Worm (Caenorhabditis elegans) whole organism, late embryonic: ENCODE measurements around the gene wsp-1.

ENCODE experiments used
- C08G9.2 ChIP-seq: sonication (generic microtip); optimal IDR thresholded peaks from 2 replicates; lab custom pipeline; 2016; ENCODE audit warnings: mild to moderate bottlenecking, missing genetic modification characterization, moderate library complexity, missing compliant biosample characterization
- F13H6.1 ChIP-seq: sonication (generic microtip); optimal IDR thresholded peaks from 2 replicates; lab custom pipeline; 2016; ENCODE audit warnings: missing genetic modification characterization, missing compliant biosample characterization
- K09A11.1 ChIP-seq: sonication (generic microtip); optimal IDR thresholded peaks from 2 replicates; lab custom pipeline; 2017; ENCODE audit warnings: antibody characterized with exemption, mild to moderate bottlenecking, missing genetic modification characterization, missing compliant biosample characterization; ENCODE audit not compliant: insufficient read depth
- Y22D7AL.16 ChIP-seq: sonication (generic microtip); optimal IDR thresholded peaks from 2 replicates; lab custom pipeline; 2016; ENCODE audit warnings: missing genetic modification characterization, missing compliant biosample characterization
- ama-1 ChIP-seq: fragments of 150-350 bp; optimal IDR thresholded peaks from 2 replicates; lab custom pipeline; 2014
- ceh-14 ChIP-seq: sonication (generic microtip); optimal IDR thresholded peaks from 2 replicates; lab custom pipeline; 2016; ENCODE audit warnings: missing genotype, missing genetic modification characterization, missing compliant biosample characterization
- ceh-18 ChIP-seq: sonication (generic microtip); optimal IDR thresholded peaks from 2 replicates; lab custom pipeline; 2016; ENCODE audit warnings: missing genetic modification characterization, missing compliant biosample characterization
- ceh-19 ChIP-seq: fragments of 200-800 bp; sonication (Bioruptor generic); optimal IDR thresholded peaks from 2 replicates; lab custom pipeline; 2018; ENCODE audit warnings: mild to moderate bottlenecking, missing genetic modification characterization, missing compliant biosample characterization
- ceh-2 ChIP-seq: sonication (generic microtip); optimal IDR thresholded peaks from 2 replicates; lab custom pipeline; 2016; ENCODE audit warnings: missing genotype, missing genetic modification characterization, missing compliant biosample characterization
- ceh-22 ChIP-seq: sonication (generic microtip); optimal IDR thresholded peaks from 2 replicates; lab custom pipeline; 2017; ENCODE audit warnings: missing biosample characterization, missing genetic modification characterization
- ceh-31 ChIP-seq: sonication (generic microtip); optimal IDR thresholded peaks from 2 replicates; lab custom pipeline; 2016; ENCODE audit warnings: missing genetic modification characterization, missing compliant biosample characterization
- ceh-34 ChIP-seq: sonication (generic microtip); optimal IDR thresholded peaks from 2 replicates; lab custom pipeline; 2016; ENCODE audit warnings: mild to moderate bottlenecking, missing genetic modification characterization, missing compliant biosample characterization
- ceh-48 ChIP-seq: sonication (generic microtip); optimal IDR thresholded peaks from 2 replicates; lab custom pipeline; 2016; ENCODE audit warnings: missing genetic modification characterization, inconsistent platforms, missing compliant biosample characterization
- ceh-9 ChIP-seq: sonication (generic microtip); optimal IDR thresholded peaks from 2 replicates; lab custom pipeline; 2016; ENCODE audit warnings: mild to moderate bottlenecking, missing genetic modification characterization, inconsistent platforms, missing compliant biosample characterization
- elt-2 ChIP-seq: sonication (generic microtip); optimal IDR thresholded peaks from 2 replicates; lab custom pipeline; 2016; ENCODE audit warnings: missing genetic modification reagents, missing genetic modification characterization, missing compliant biosample characterization
- elt-4 ChIP-seq: sonication (generic microtip); optimal IDR thresholded peaks from 2 replicates; lab custom pipeline; 2016; ENCODE audit warnings: missing genetic modification characterization, missing compliant biosample characterization
- ets-4 ChIP-seq: sonication (generic microtip); optimal IDR thresholded peaks from 2 replicates; lab custom pipeline; 2016; ENCODE audit warnings: missing genetic modification characterization, missing compliant biosample characterization
- eyg-1 ChIP-seq: sonication (generic microtip); optimal IDR thresholded peaks from 2 replicates; lab custom pipeline; 2016; ENCODE audit warnings: missing genotype, missing genetic modification characterization, missing compliant biosample characterization
- fkh-10 ChIP-seq: fragments of 150-350 bp; optimal IDR thresholded peaks from 2 replicates; lab custom pipeline; 2014; ENCODE audit warnings: missing biosample characterization, missing genetic modification reagents, missing genetic modification characterization
- hlh-13 ChIP-seq: fragments of 200-800 bp; sonication (Bioruptor generic); optimal IDR thresholded peaks from 2 replicates; lab custom pipeline; 2018; ENCODE audit warnings: mild to moderate bottlenecking, missing genetic modification characterization, missing compliant biosample characterization
- hlh-15 ChIP-seq: sonication (generic microtip); optimal IDR thresholded peaks from 2 replicates; lab custom pipeline; 2016; ENCODE audit warnings: missing genetic modification characterization, missing compliant biosample characterization
- hlh-6 ChIP-seq: sonication (generic microtip); optimal IDR thresholded peaks from 2 replicates; lab custom pipeline; 2016; ENCODE audit warnings: missing genotype, missing genetic modification characterization, missing compliant biosample characterization
- hlh-8 ChIP-seq: sonication (generic microtip); optimal IDR thresholded peaks from 2 replicates; lab custom pipeline; 2016; ENCODE audit warnings: missing genotype, missing genetic modification characterization, missing compliant biosample characterization
- lim-6 ChIP-seq: sonication (generic microtip); optimal IDR thresholded peaks from 2 replicates; lab custom pipeline; 2016; ENCODE audit warnings: missing genetic modification characterization, missing compliant biosample characterization
- mec-3 ChIP-seq: sonication (generic microtip); optimal IDR thresholded peaks from 2 replicates; lab custom pipeline; 2016; ENCODE audit warnings: borderline replicate concordance, missing genetic modification characterization, missing compliant biosample characterization
- nfya-1 ChIP-seq: sonication (generic microtip); optimal IDR thresholded peaks from 2 replicates; lab custom pipeline; 2017; ENCODE audit warnings: missing genetic modification characterization, mild to moderate bottlenecking, missing compliant biosample characterization, antibody characterized with exemption, moderate library complexity
- nhr-232 ChIP-seq: sonication (generic microtip); optimal IDR thresholded peaks from 2 replicates; lab custom pipeline; 2016; ENCODE audit warnings: missing genetic modification characterization, missing compliant biosample characterization
- odd-2 ChIP-seq: sonication (generic microtip); optimal IDR thresholded peaks from 2 replicates; lab custom pipeline; 2017; ENCODE audit warnings: antibody characterized with exemption, mild to moderate bottlenecking, missing genetic modification characterization, missing compliant biosample characterization
- pag-3 ChIP-seq: sonication (generic microtip); optimal IDR thresholded peaks from 2 replicates; lab custom pipeline; 2016; ENCODE audit warnings: missing compliant biosample characterization, missing genetic modification characterization, borderline replicate concordance
- pat-9 ChIP-seq: fragments of 200-800 bp; sonication (Bioruptor generic); optimal IDR thresholded peaks from 2 replicates; lab custom pipeline; 2018; ENCODE audit warnings: mild to moderate bottlenecking, missing genetic modification characterization, moderate library complexity, missing compliant biosample characterization
- pax-1 ChIP-seq: fragments of 150-350 bp; optimal IDR thresholded peaks from 2 replicates; lab custom pipeline; 2014; ENCODE audit warnings: missing biosample characterization, missing genetic modification characterization
- pha-2 ChIP-seq: sonication (generic microtip); optimal IDR thresholded peaks from 2 replicates; lab custom pipeline; 2017; ENCODE audit warnings: mild to moderate bottlenecking, missing genetic modification characterization, missing compliant biosample characterization
- pha-4 ChIP-seq: fragments of 150-350 bp; optimal IDR thresholded peaks from 2 replicates; lab custom pipeline; 2018; ENCODE audit warnings: missing biosample characterization, missing genetic modification reagents, missing genetic modification characterization
- pqm-1 ChIP-seq: sonication (generic microtip); optimal IDR thresholded peaks from 2 replicates; lab custom pipeline; 2016; ENCODE audit warnings: missing genetic modification characterization, missing compliant biosample characterization
- pros-1 ChIP-seq: fragments of 150-350 bp; optimal IDR thresholded peaks from 2 replicates; lab custom pipeline; 2014; ENCODE audit warnings: missing biosample characterization, missing genetic modification reagents, missing genetic modification characterization
- ref-2 ChIP-seq: sonication (generic microtip); optimal IDR thresholded peaks from 2 replicates; lab custom pipeline; 2016; ENCODE audit warnings: missing genetic modification characterization, missing compliant biosample characterization
- sdc-2 ChIP-seq: sonication (generic microtip); optimal IDR thresholded peaks from 2 replicates; lab custom pipeline; 2016; ENCODE audit warnings: missing genotype, missing genetic modification characterization, missing compliant biosample characterization
- sox-4 ChIP-seq: sonication (generic microtip); optimal IDR thresholded peaks from 2 replicates; lab custom pipeline; 2017; ENCODE audit warnings: mild to moderate bottlenecking, missing genetic modification characterization, inconsistent platforms, missing compliant biosample characterization
- syd-9 ChIP-seq: sonication (generic microtip); optimal IDR thresholded peaks from 2 replicates; lab custom pipeline; 2016; ENCODE audit warnings: mild to moderate bottlenecking, missing genetic modification characterization, moderate library complexity, missing compliant biosample characterization
- tbx-2 ChIP-seq: sonication (generic microtip); optimal IDR thresholded peaks from 2 replicates; lab custom pipeline; 2016; ENCODE audit warnings: missing genetic modification characterization, missing compliant biosample characterization
- tbx-7 ChIP-seq: sonication (generic microtip); optimal IDR thresholded peaks from 2 replicates; lab custom pipeline; 2016; ENCODE audit warnings: missing genotype, missing genetic modification characterization, missing compliant biosample characterization
- ttx-3 ChIP-seq: sonication (generic microtip); optimal IDR thresholded peaks from 2 replicates; lab custom pipeline; 2016; ENCODE audit warnings: missing genetic modification reagents, missing genetic modification characterization, missing compliant biosample characterization
- unc-3 ChIP-seq, 2 experiments: fragments of 200-800 bp in 1 of 2; sonication (Bioruptor generic) in 1 of 2; sonication (generic microtip) in 1 of 2; conservative IDR thresholded peaks in 1 of 2; optimal IDR thresholded peaks in 1 of 2; 2 replicates each; pipeline versions ENCODE4 v1.3.6 to Lab custom; 2016 to 2022; ENCODE audit warnings: missing compliant biosample characterization in 2 of 2, missing genetic modification characterization in 2 of 2, missing genetic modification reagents in 1 of 2
- unc-42 ChIP-seq: sonication (generic microtip); optimal IDR thresholded peaks from 2 replicates; lab custom pipeline; 2016; ENCODE audit warnings: missing genotype, missing genetic modification characterization, missing compliant biosample characterization
- unc-86 ChIP-seq: sonication (generic microtip); optimal IDR thresholded peaks from 2 replicates; lab custom pipeline; 2016; ENCODE audit warnings: missing genetic modification characterization, missing compliant biosample characterization
- zip-5 ChIP-seq: sonication (generic microtip); optimal IDR thresholded peaks from 2 replicates; lab custom pipeline; 2016; ENCODE audit warnings: missing genetic modification characterization, missing compliant biosample characterization
- ztf-16 ChIP-seq: sonication (generic microtip); optimal IDR thresholded peaks from 2 replicates; lab custom pipeline; 2017; ENCODE audit warnings: missing genetic modification characterization, missing compliant biosample characterization

The wsp-1 gene

DNA sequence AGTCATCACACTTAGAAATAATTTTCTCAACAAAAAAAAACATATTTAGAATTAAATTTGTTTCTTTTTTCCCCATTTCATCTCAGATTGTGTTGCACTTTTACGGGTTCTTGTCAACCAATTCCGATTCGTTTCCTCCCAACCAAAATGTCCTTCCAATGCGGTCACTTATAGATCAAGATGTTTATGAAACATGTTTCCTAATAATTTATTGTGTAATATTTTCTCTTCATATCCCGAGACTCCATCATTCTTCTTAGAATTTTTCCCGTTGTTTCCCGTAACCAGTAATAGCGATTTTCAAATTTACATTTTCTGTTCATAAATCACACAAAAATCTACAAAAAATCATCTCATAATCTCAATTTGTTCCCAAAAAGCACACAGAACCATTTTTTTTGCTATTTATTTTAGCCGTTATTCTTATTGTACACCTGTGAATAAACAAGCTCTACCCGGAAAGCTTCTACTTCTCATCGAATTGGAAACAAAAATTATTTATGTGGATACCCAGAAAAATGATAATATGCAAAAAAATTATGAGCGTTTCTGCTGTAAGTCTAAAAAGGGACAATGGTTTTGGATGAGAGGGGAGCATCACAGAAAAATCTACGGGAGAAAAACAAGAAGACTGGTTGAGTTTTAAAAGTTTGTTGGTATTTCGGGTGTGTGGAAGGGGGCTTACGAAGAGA lies 10.2 kb downstream of the wsp-1 start:
- no peak for TF ChIP-seq hlh-6 (tag; lab: Kevin White, UChicago)
- TF ChIP-seq ama-1 (lab: Kevin White, UChicago) = peak; percentile 57
- no peak for TF ChIP-seq Y22D7AL.16 (tag; lab: Kevin White, UChicago)

DNA sequence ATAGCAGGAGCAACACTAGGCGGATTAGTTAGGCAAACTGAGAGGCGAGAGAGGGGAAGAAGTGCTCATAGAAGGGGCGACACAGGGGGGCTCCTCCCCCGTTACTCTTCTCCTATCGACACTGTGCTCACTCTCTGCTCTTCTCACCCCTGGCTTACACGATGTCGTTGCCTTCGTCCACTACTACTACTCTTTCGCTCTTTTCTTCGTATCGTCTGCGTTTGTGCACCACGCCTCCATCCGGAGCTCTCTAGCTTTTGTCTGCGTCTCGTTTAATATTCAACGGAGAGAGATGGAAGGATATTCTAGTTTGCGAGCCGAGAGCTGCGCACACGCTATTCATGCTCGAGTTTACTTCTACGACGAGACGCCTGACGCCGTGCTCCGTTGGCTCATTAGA lies 15.4 kb downstream of the wsp-1 start:
- TF ChIP-seq K09A11.1 (tag; lab: Kevin White, UChicago) (no peak), F13H6.1 (tag; lab: Kevin White, UChicago) (peak; percentile 29), elt-2 (tag; lab: Kevin White, UChicago) (no peak), C08G9.2 (tag; lab: Kevin White, UChicago) (peak; percentile 13), nfya-1 (tag; lab: Kevin White, UChicago) (peak; percentile 77), sox-4 (tag; lab: Kevin White, UChicago) (peak; percentile 37), unc-86 (no peak), tbx-2 (tag; lab: Kevin White, UChicago) (peak; percentile 63), ceh-48 (tag; lab: Kevin White, UChicago) (peak; percentile 21), mec-3 (tag; lab: Kevin White, UChicago) (peak; percentile 61), nhr-232 (no peak), ceh-19 (GFP tag; lab: Kevin White, UChicago) (peak; percentile 50), ama-1 (lab: Kevin White, UChicago) (no peak), unc-42 (tag; lab: Kevin White, UChicago) (peak; percentile 70), zip-5 (no peak), eyg-1 (tag; lab: Kevin White, UChicago) (no peak), ceh-14 (tag; lab: Kevin White, UChicago) (peak; percentile 44), pag-3 (tag; lab: Kevin White, UChicago) (no peak), unc-3 (GFP tag; conservative IDR thresholded peaks at IDR 0.05; lab: Robert Waterston, UW) (no peak), unc-3 (tag; optimal IDR thresholded peaks at IDR 0.05; lab: Kevin White, UChicago) (no peak), pat-9 (tag; lab: Kevin White, UChicago) (no peak), hlh-13 (GFP tag; lab: Kevin White, UChicago) (no peak), ceh-9 (tag; lab: Kevin White, UChicago) (no peak), pros-1 (peak; percentile 56), ztf-16 (tag; lab: Kevin White, UChicago) (no peak), syd-9 (tag; lab: Kevin White, UChicago) (peak; percentile 21), lim-6 (peak; percentile 19), tbx-7 (tag; lab: Kevin White, UChicago) (no peak), ceh-22 (tag; lab: Kevin White, UChicago) (no peak), ceh-2 (tag; lab: Kevin White, UChicago) (peak; percentile 12), odd-2 (tag; lab: Kevin White, UChicago) (no peak), hlh-15 (tag; lab: Kevin White, UChicago) (no peak), pqm-1 (tag; lab: Kevin White, UChicago) (peak; percentile 25), ref-2 (tag; lab: Kevin White, UChicago) (peak; percentile 63), ceh-31 (tag; lab: Kevin White, UChicago) (peak; percentile 85), pha-2 (no peak), ets-4 (no peak), ceh-34 (peak; percentile 69), pax-1 (no peak), sdc-2 (tag; lab: Kevin White, UChicago) (peak; percentile 35), hlh-8 (tag; lab: Kevin White, UChicago) (no peak), Y22D7AL.16 (tag; lab: Kevin White, UChicago) (no peak), ttx-3 (no peak), elt-4 (peak; percentile 50), fkh-10 (GFP tag; lab: Kevin White, UChicago) (no peak), hlh-6 (tag; lab: Kevin White, UChicago) (peak; percentile 19), pha-4 (no peak), ceh-18 (tag; lab: Kevin White, UChicago) (peak; percentile 29)
